Worm (Caenorhabditis elegans): Measurements from ENCODE around the gene ant-1.3.

DNA sequence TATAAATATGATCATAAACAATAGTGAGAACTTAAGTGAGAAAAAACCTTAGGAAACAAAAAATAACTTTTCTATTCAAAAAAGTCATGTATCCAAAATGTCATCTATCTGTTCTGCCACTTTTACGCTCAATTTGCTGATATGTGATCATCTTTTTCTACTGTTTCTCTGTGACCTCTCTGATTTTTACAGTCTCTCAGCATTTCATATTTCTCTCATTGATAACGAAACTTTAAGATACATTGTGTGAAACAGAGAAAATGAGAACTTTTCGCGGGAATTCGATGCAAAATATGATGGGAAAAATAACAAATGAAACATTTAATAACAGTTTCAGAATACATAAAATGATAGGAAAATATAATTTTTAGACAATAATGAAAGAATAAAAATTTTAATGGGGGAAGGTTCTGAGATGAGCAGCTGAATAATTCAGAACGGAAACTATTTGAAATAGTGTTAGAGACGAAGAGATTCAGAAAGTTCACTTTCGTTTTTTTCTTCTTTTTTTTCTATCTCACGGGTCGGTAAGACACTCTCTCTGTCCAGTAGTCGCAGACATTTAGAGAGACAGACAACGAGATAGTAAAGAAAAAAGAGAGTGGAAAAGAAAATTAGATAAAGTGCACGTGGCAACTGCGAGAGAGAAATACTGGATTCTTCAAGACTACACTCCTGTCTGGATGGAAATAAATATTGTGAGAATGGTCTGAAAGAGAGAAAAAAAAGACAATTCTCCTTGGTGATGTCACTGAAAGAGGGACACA lies 31.7 kb downstream of the ant-1.3 start:
- TF ChIP-seq lin-11 (tag; optimal IDR thresholded peaks at IDR 0.05), result no peak
- no peak for TF ChIP-seq rnt-1 (tag; optimal IDR thresholded peaks at IDR 0.05)
- peak; percentile 71 for TF ChIP-seq elt-2 (tag; optimal IDR thresholded peaks at IDR 0.05)
- TF ChIP-seq ets-4 (tag; optimal IDR thresholded peaks at IDR 0.05), result no peak
- no peak for TF ChIP-seq unc-86 (tag; optimal IDR thresholded peaks at IDR 0.05)

Data from whole organism, late embryonic.